Fruit fly (Drosophila melanogaster) whole organism, prepupa: ENCODE results near the gene CG14856.

Source experiments
- CG31627 ChIP-seq: fragments of 200-800 bp; sonication (Bioruptor generic); optimal IDR thresholded peaks from 3 replicates; lab custom pipeline; 2016; ENCODE audit warnings: missing biosample characterization, missing genetic modification characterization
- CG6854 ChIP-seq: fragments of 200-800 bp; sonication (Bioruptor generic); optimal IDR thresholded peaks from 2 replicates; lab custom pipeline; 2017; ENCODE audit warnings: missing biosample characterization, mild to moderate bottlenecking, missing genetic modification characterization
- Ets21C ChIP-seq: fragments of 200-800 bp; sonication (Bioruptor generic); optimal IDR thresholded peaks from 3 replicates; lab custom pipeline; 2016; ENCODE audit warnings: missing biosample characterization, missing genetic modification characterization
- Sox15 ChIP-seq: fragments of 200-800 bp; sonication (Bioruptor generic); optimal IDR thresholded peaks from 3 replicates; lab custom pipeline; 2016; ENCODE audit warnings: missing biosample characterization, missing genetic modification characterization
- dac ChIP-seq: fragments of 200-800 bp; sonication (Bioruptor generic); optimal IDR thresholded peaks from 2 replicates; lab custom pipeline; 2017; ENCODE audit warnings: missing biosample characterization, mild to moderate bottlenecking, missing genetic modification characterization
- lz ChIP-seq: fragments of 200-800 bp; sonication (Bioruptor generic); optimal IDR thresholded peaks from 3 replicates; lab custom pipeline; 2016; ENCODE audit warnings: missing biosample characterization, missing genetic modification characterization
- topi ChIP-seq: fragments of 200-800 bp; sonication (Bioruptor generic); optimal IDR thresholded peaks from 3 replicates; lab custom pipeline; 2016; ENCODE audit warnings: missing biosample characterization, missing genetic modification characterization

DNA sequence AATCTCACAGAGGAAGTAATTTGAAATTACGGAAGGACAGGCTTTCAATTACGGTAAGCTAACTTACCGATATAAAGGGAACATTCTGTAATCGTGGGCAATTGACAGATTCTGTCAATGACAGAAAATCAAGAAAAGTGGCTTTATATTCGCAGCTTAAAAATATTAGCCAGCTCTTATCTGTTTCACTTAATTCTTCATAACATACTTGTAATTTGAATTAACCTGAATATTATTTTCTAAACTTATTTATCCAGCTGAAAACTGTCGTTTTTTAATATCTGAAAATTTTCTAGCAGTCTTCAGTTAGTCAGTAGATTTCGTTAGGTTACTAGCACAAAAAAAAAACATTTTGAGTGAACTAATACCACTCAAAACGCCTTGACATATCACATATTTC is 46.0 kb downstream of the CG14856 start, which contains the start of gene CG3610:
- TF ChIP-seq CG6854 (GFP tag; lab: Kevin White, UChicago): no peak
- TF ChIP-seq topi (GFP tag; lab: Kevin White, UChicago): no peak
- TF ChIP-seq lz: no peak
- TF ChIP-seq Sox15 (GFP tag; lab: Kevin White, UChicago): no peak
- no peak for TF ChIP-seq CG31627 (GFP tag; lab: Kevin White, UChicago)
- TF ChIP-seq Ets21C (GFP tag; lab: Kevin White, UChicago): no peak
- no peak for TF ChIP-seq dac (GFP tag; lab: Kevin White, UChicago)
